Worm (Caenorhabditis elegans) whole organism, young adult: ENCODE measurements around the gene F17E9.16.

Source experiments
- B0035.1 ChIP-seq: sonication (generic microtip); optimal IDR thresholded peaks from 2 replicates; lab custom pipeline; 2016; ENCODE audit warnings: missing genetic modification characterization, mild to moderate bottlenecking, missing compliant biosample characterization, missing genotype, missing genetic modification reagents
- B0336.3 ChIP-seq: fragments of 200-800 bp; sonication (Bioruptor generic); IDR thresholded peaks from 2 replicates; pipeline ENCODE4 v1.3.6; 2022; ENCODE audit warnings: missing genetic modification characterization, missing compliant biosample characterization
- C06A6.2 ChIP-seq: fragments of 200-800 bp; sonication (Bioruptor generic); conservative IDR thresholded peaks from 2 replicates; pipeline ENCODE4 v1.3.6; 2022; ENCODE audit warnings: missing genetic modification characterization, missing compliant biosample characterization
- C17E4.6 ChIP-seq: fragments of 200-800 bp; sonication (Bioruptor generic); IDR thresholded peaks from 2 replicates; pipeline ENCODE4 v1.3.6; 2022; ENCODE audit warnings: missing genetic modification reagents, missing genetic modification characterization, missing compliant biosample characterization
- D2030.7 ChIP-seq: fragments of 200-800 bp; sonication (Bioruptor generic); IDR thresholded peaks from 2 replicates; pipeline ENCODE4 v1.3.6; 2022; ENCODE audit warnings: missing genetic modification reagents, missing genetic modification characterization, missing compliant biosample characterization
- F23B12.7 ChIP-seq: sonication (generic microtip); optimal IDR thresholded peaks from 2 replicates; lab custom pipeline; 2017; ENCODE audit warnings: missing genetic modification characterization, mild to moderate bottlenecking, missing compliant biosample characterization, antibody characterized with exemption, moderate library complexity; ENCODE audit not compliant: insufficient read depth
- F37B4.10 ChIP-seq: fragments of 200-800 bp; sonication (Bioruptor generic); IDR thresholded peaks from 2 replicates; pipeline ENCODE4 v1.3.6; 2022; ENCODE audit warnings: missing genetic modification characterization, missing compliant biosample characterization
- F52B5.7 ChIP-seq: sonication (generic microtip); optimal IDR thresholded peaks from 2 replicates; lab custom pipeline; 2016; ENCODE audit warnings: mild to moderate bottlenecking, missing genetic modification characterization, missing compliant biosample characterization
- T26A5.8 ChIP-seq: sonication (generic microtip); optimal IDR thresholded peaks from 2 replicates; lab custom pipeline; 2016; ENCODE audit warnings: missing genetic modification characterization, missing compliant biosample characterization
- Y67H2A.10 ChIP-seq: fragments of 200-800 bp; sonication (Bioruptor generic); conservative IDR thresholded peaks from 2 replicates; pipeline ENCODE4 v1.3.6; 2022; ENCODE audit warnings: missing genetic modification reagents, missing genetic modification characterization, missing compliant biosample characterization
- akir-1 ChIP-seq: fragments of 200-800 bp; sonication (Bioruptor generic); optimal IDR thresholded peaks from 2 replicates; lab custom pipeline; 2018; ENCODE audit warnings: mild to moderate bottlenecking, missing genetic modification characterization, moderate library complexity, missing compliant biosample characterization
- ama-1 ChIP-seq, 3 experiments: fragments of 150-350 bp in 1 of 3; sonication (generic microtip) in 2 of 3; optimal IDR thresholded peaks; 2 replicates each; lab custom pipeline; 2014 to 2018; ENCODE audit warnings: missing biosample characterization in 2 of 3, missing genetic modification characterization in 2 of 3, missing genetic modification reagents in 2 of 3
- aptf-2 ChIP-seq: fragments of 200-800 bp; sonication (Bioruptor generic); conservative IDR thresholded peaks from 2 replicates; pipeline ENCODE4 v1.3.6; 2022; ENCODE audit warnings: missing genetic modification reagents, missing genetic modification characterization, missing compliant biosample characterization
- athp-1 ChIP-seq: sonication (generic microtip); optimal IDR thresholded peaks from 2 replicates; lab custom pipeline; 2017; ENCODE audit warnings: mild to moderate bottlenecking, missing genetic modification characterization, missing compliant biosample characterization
- attf-5 ChIP-seq: fragments of 200-800 bp; sonication (Bioruptor generic); optimal IDR thresholded peaks from 2 replicates; lab custom pipeline; 2018; ENCODE audit warnings: mild to moderate bottlenecking, missing genetic modification characterization, missing compliant biosample characterization
- ceh-40 ChIP-seq: fragments of 200-800 bp; sonication (Bioruptor generic); IDR thresholded peaks from 2 replicates; pipeline ENCODE4 v1.3.6; 2022; ENCODE audit warnings: missing genetic modification characterization, missing compliant biosample characterization
- dpff-1 ChIP-seq: sonication (generic microtip); optimal IDR thresholded peaks from 2 replicates; lab custom pipeline; 2017; ENCODE audit warnings: mild to moderate bottlenecking, missing genetic modification characterization, missing compliant biosample characterization
- efl-1 ChIP-seq: fragments of 150-350 bp; optimal IDR thresholded peaks from 2 replicates; lab custom pipeline; 2014; ENCODE audit warnings: missing biosample characterization, missing genetic modification reagents, missing genetic modification characterization
- fkh-3 ChIP-seq: sonication (generic microtip); optimal IDR thresholded peaks from 2 replicates; lab custom pipeline; 2016; ENCODE audit warnings: mild to moderate bottlenecking, missing genetic modification characterization, missing compliant biosample characterization
- let-526 ChIP-seq: fragments of 200-800 bp; sonication (Bioruptor generic); IDR thresholded peaks from 2 replicates; pipeline ENCODE4 v1.3.6; 2022; ENCODE audit warnings: missing genetic modification reagents, missing genetic modification characterization, missing compliant biosample characterization
- lin-54 ChIP-seq: fragments of 200-800 bp; sonication (Bioruptor generic); optimal IDR thresholded peaks from 2 replicates; lab custom pipeline; 2018; ENCODE audit warnings: mild to moderate bottlenecking, missing genetic modification characterization, missing compliant biosample characterization
- lir-1 ChIP-seq: fragments of 200-800 bp; sonication (Bioruptor generic); conservative IDR thresholded peaks from 2 replicates; pipeline ENCODE4 v1.3.6; 2022; ENCODE audit warnings: missing genetic modification reagents, missing genetic modification characterization, missing compliant biosample characterization
- madf-3 ChIP-seq: fragments of 200-800 bp; sonication (Bioruptor generic); IDR thresholded peaks from 2 replicates; pipeline ENCODE4 v1.3.6; 2022; ENCODE audit warnings: missing genetic modification reagents, missing genetic modification characterization, missing compliant biosample characterization
- madf-8 ChIP-seq: fragments of 200-800 bp; sonication (Bioruptor generic); conservative IDR thresholded peaks from 2 replicates; pipeline ENCODE4 v1.3.6; 2022; ENCODE audit warnings: missing genetic modification reagents, missing genetic modification characterization, missing compliant biosample characterization
- nfya-1 ChIP-seq: sonication (generic microtip); optimal IDR thresholded peaks from 2 replicates; lab custom pipeline; 2017; ENCODE audit warnings: antibody characterized with exemption, missing compliant biosample characterization, missing genetic modification characterization, borderline replicate concordance; ENCODE audit not compliant: insufficient read depth
- nfyb-1 ChIP-seq: fragments of 200-800 bp; sonication (Bioruptor generic); IDR thresholded peaks from 2 replicates; pipeline ENCODE4 v1.3.6; 2022; ENCODE audit warnings: missing genetic modification reagents, missing genetic modification characterization, missing compliant biosample characterization
- nhr-179 ChIP-seq: sonication (generic microtip); optimal IDR thresholded peaks from 2 replicates; lab custom pipeline; 2016; ENCODE audit warnings: mild to moderate bottlenecking, missing genetic modification characterization, missing compliant biosample characterization
- nhr-27 ChIP-seq: fragments of 200-800 bp; sonication (Bioruptor generic); optimal IDR thresholded peaks from 2 replicates; lab custom pipeline; 2018; ENCODE audit warnings: mild to moderate bottlenecking, missing genetic modification characterization, moderate library complexity, missing compliant biosample characterization
- pbrm-1 ChIP-seq: fragments of 200-800 bp; sonication (Bioruptor generic); IDR thresholded peaks from 2 replicates; pipeline ENCODE4 v1.3.6; 2022; ENCODE audit warnings: missing genetic modification reagents, missing genetic modification characterization, missing compliant biosample characterization
- rec-8 ChIP-seq, 2 experiments: sonication (generic microtip); optimal IDR thresholded peaks; 2 replicates each; lab custom pipeline; 2016; ENCODE audit warnings: mild to moderate bottlenecking in 2 of 2, missing genetic modification characterization in 2 of 2, missing genetic modification reagents in 2 of 2, missing genotype in 2 of 2, missing biosample characterization in 1 of 2, missing compliant biosample characterization in 1 of 2, moderate library complexity in 1 of 2
- repo-1 ChIP-seq: sonication (generic microtip); optimal IDR thresholded peaks from 2 replicates; lab custom pipeline; 2017; ENCODE audit warnings: mild to moderate bottlenecking, missing genetic modification characterization, missing compliant biosample characterization
- snpc-4 ChIP-seq, 5 experiments: fragments of 150-350 bp in 1 of 5; sonication (generic microtip) in 4 of 5; optimal IDR thresholded peaks; 2 replicates each; lab custom pipeline; 2014 to 2018; ENCODE audit warnings: missing genetic modification characterization in 5 of 5, missing biosample characterization in 3 of 5, antibody characterized with exemption in 2 of 5, mild to moderate bottlenecking in 2 of 5, missing compliant biosample characterization in 2 of 5, missing genotype in 2 of 5, moderate library complexity in 2 of 5, missing genetic modification reagents in 1 of 5
- somi-1 ChIP-seq: fragments of 200-800 bp; sonication (Bioruptor generic); optimal IDR thresholded peaks from 2 replicates; lab custom pipeline; 2018; ENCODE audit warnings: mild to moderate bottlenecking, missing genetic modification characterization, missing compliant biosample characterization
- unc-62 ChIP-seq: fragments of 150-350 bp; optimal IDR thresholded peaks from 2 replicates; lab custom pipeline; 2014; ENCODE audit warnings: missing biosample characterization, missing genetic modification reagents, missing genetic modification characterization
- zfh-2 ChIP-seq: fragments of 200-800 bp; sonication (Bioruptor generic); conservative IDR thresholded peaks from 2 replicates; pipeline ENCODE4 v1.3.6; 2022; ENCODE audit warnings: missing genetic modification reagents, missing genetic modification characterization, missing compliant biosample characterization
- ztf-18 ChIP-seq: sonication (generic microtip); optimal IDR thresholded peaks from 2 replicates; lab custom pipeline; 2016; ENCODE audit warnings: missing genotype, mild to moderate bottlenecking, missing genetic modification characterization, missing compliant biosample characterization
- ztf-22 ChIP-seq: fragments of 200-800 bp; sonication (Bioruptor generic); optimal IDR thresholded peaks from 2 replicates; lab custom pipeline; 2018; ENCODE audit warnings: mild to moderate bottlenecking, missing genetic modification characterization, moderate library complexity, missing compliant biosample characterization
- ztf-3 ChIP-seq: fragments of 200-800 bp; sonication (Bioruptor generic); optimal IDR thresholded peaks from 2 replicates; lab custom pipeline; 2018; ENCODE audit warnings: mild to moderate bottlenecking, missing genetic modification characterization, missing compliant biosample characterization

Gene F17E9.16

ce11 chrIV:8312846-8313245 lies 39.3 kb upstream of the F17E9.16 start, which contains the start of gene F35H10.10:
Gene F35H10.10 (minus strand): TSS chrIV:8312946.
- TF ChIP-seq F23B12.7 (tag; lab: Kevin White, UChicago) (no peak), nfyb-1 (GFP tag; lab: Robert Waterston, UW) (no peak), nfya-1 (no peak), repo-1 (tag; lab: Kevin White, UChicago) (no peak), efl-1 (GFP tag; lab: Kevin White, UChicago) (no peak), unc-62 (GFP tag; lab: Kevin White, UChicago) (no peak), D2030.7 (GFP tag; lab: Robert Waterston, UW) (no peak), B0336.3 (GFP tag; lab: Robert Waterston, UW) (no peak), C17E4.6 (GFP tag; lab: Robert Waterston, UW) (no peak), somi-1 (no peak), F37B4.10 (GFP tag; lab: Robert Waterston, UW) (no peak), attf-5 (no peak), zfh-2 (no peak), madf-3 (no peak), dpff-1 (tag; lab: Kevin White, UChicago) (no peak)

- TF ChIP-seq ceh-40 (GFP tag; lab: Robert Waterston, UW) (no peak), athp-1 (tag; lab: Kevin White, UChicago) (no peak), akir-1 (no peak), ztf-18 (tag; lab: Kevin White, UChicago) (no peak), C17E4.6 (GFP tag; lab: Robert Waterston, UW) (no peak), madf-8 (GFP tag; lab: Robert Waterston, UW) (no peak), lir-1 (GFP tag; lab: Robert Waterston, UW) (no peak)
- TF ChIP-seq, all 124 proteins: peak for 0
These were observed 34.3 kb upstream of the F17E9.16 start for ce11 chrIV:8317800-8318199.

ce11 chrIV:8318799-8319198 lies 33.3 kb upstream of the F17E9.16 start:
- TF ChIP-seq ceh-40 (GFP tag; lab: Robert Waterston, UW) = no peak

- TF ChIP-seq nhr-179 (tag; lab: Kevin White, UChicago) = no peak
- no peak for TF ChIP-seq ztf-22 (GFP tag; lab: Kevin White, UChicago)
- no peak for TF ChIP-seq C06A6.2 (GFP tag; lab: Robert Waterston, UW)
- no peak for TF ChIP-seq fkh-3 (tag; lab: Kevin White, UChicago)
- no peak for TF ChIP-seq ama-1 (optimal IDR thresholded peaks at IDR 0.05; lab: Kevin White, UChicago)
- no peak for TF ChIP-seq ama-1 (GFP tag; optimal IDR thresholded peaks at IDR 0.05; lab: Kevin White, UChicago)
- no peak for TF ChIP-seq ztf-3
- no peak for TF ChIP-seq B0035.1 (tag; lab: Kevin White, UChicago)
- TF ChIP-seq nfya-1 = no peak
These were observed 26.5 kb upstream of the F17E9.16 start, which contains the start of gene F35H10.3 for ce11 chrIV:8325667-8326066. Gene F35H10.3 (plus strand): TSS chrIV:8325967.

ce11 chrIV:8328913-8329312 lies 23.2 kb upstream of the F17E9.16 start, which contains the start of gene F35H10.2:
Gene F35H10.2 (plus strand): TSS chrIV:8329213.
- TF ChIP-seq F52B5.7 (no peak), snpc-4 (GFP tag; optimal IDR thresholded peaks at IDR 0.05; lab: Kevin White, UChicago) (no peak), snpc-4 (tag; optimal IDR thresholded peaks at IDR 0.05; lab: Kevin White, UChicago) (no peak), aptf-2 (GFP tag; lab: Robert Waterston, UW) (no peak), pbrm-1 (no peak), rec-8 (tag; optimal IDR thresholded peaks at IDR 0.05; lab: Kevin White, UChicago) (no peak), T26A5.8 (tag; lab: Kevin White, UChicago) (no peak), let-526 (no peak), lin-54 (GFP tag; lab: Kevin White, UChicago) (no peak), Y67H2A.10 (no peak), nhr-27 (tag; lab: Kevin White, UChicago) (no peak), zfh-2 (no peak)
